Worm (Caenorhabditis elegans): ENCODE results near the gene taf-12.

ce11 chrIII:11830522-11831489 lies 38.3 kb downstream of the taf-12 start:
- TF ChIP-seq W03F9.2 (tag; optimal IDR thresholded peaks at IDR 0.05) (no peak), dao-5 (tag; optimal IDR thresholded peaks at IDR 0.05) (peak; percentile 60)
